Worm (Caenorhabditis elegans): ENCODE measurements around the gene C17H12.37.

The C17H12.37 gene

ce11 chrIV:6804815-6805214, at the start of gene C17H12.37:
C17H12.37 (plus strand) TSS chrIV:6805115.
- TF ChIP-seq ceh-82 (tag; optimal IDR thresholded peaks at IDR 0.05) (no peak), aha-1 (tag) (peak; percentile 14), unc-62 (GFP tag; optimal IDR thresholded peaks at IDR 0.05 in 1 of 2) (peak in 1 of 2 experiments; percentile 39), unc-62 (tag; optimal IDR thresholded peaks at IDR 0.05) (no peak), fkh-10 (GFP tag; optimal IDR thresholded peaks at IDR 0.05) (no peak)

ce11 chrIV:6756374-6756773, 48.5 kb upstream of the C17H12.37 start:
- no peak for TF ChIP-seq dmd-8 (GFP tag; IDR thresholded peaks at IDR 0.05)
- TF ChIP-seq F49E8.2 (tag; optimal IDR thresholded peaks at IDR 0.05; ENCODE audit: borderline replicate concordance) = peak; percentile 72
- no peak for TF ChIP-seq zip-11 (GFP tag; IDR thresholded peaks at IDR 0.05)
- 0 out of 2 replicates have a peak, but pooled peaks have one; percentile 37 for TF ChIP-seq F44E2.7 (GFP tag; IDR thresholded peaks at IDR 0.05)
- no peak for TF ChIP-seq lir-3 (tag; optimal IDR thresholded peaks at IDR 0.05)
- peak; percentile 56 for TF ChIP-seq lin-13 (GFP tag; optimal IDR thresholded peaks at IDR 0.05)
- TF ChIP-seq ceh-20 (GFP tag; IDR thresholded peaks at IDR 0.05) = peak; percentile 42; the same call in 1 of the 2 replicates
- peak; percentile 71 for TF ChIP-seq set-16 (GFP tag; IDR thresholded peaks at IDR 0.05)
- TF ChIP-seq ctbp-1 (GFP tag; IDR thresholded peaks at IDR 0.05) = peak; percentile 80
- no peak for TF ChIP-seq egl-27 (tag; optimal IDR thresholded peaks at IDR 0.05)
- TF ChIP-seq snpc-1.2 (GFP tag; IDR thresholded peaks at IDR 0.05) = peak; percentile 95
- TF ChIP-seq saeg-2 (GFP tag; IDR thresholded peaks at IDR 0.05) = 0 out of 2 replicates have a peak, but pooled peaks have one; percentile 11
- TF ChIP-seq pqm-1 (tag; optimal IDR thresholded peaks at IDR 0.05) = peak; percentile 61
- TF ChIP-seq nhr-25 (tag; optimal IDR thresholded peaks at IDR 0.05; ENCODE audit: borderline replicate concordance, insufficient read depth) = no peak
- TF ChIP-seq nhr-102 (tag; optimal IDR thresholded peaks at IDR 0.05) = peak; percentile 81
- no peak for TF ChIP-seq cey-2 (tag; optimal IDR thresholded peaks at IDR 0.05; ENCODE audit: borderline replicate concordance, insufficient read depth)
- TF ChIP-seq skn-1 (tag; optimal IDR thresholded peaks at IDR 0.05) = no peak
- TF ChIP-seq daf-8 (GFP tag; IDR thresholded peaks at IDR 0.05) = no peak
- TF ChIP-seq zfp-3 (GFP tag; conservative IDR thresholded peaks at IDR 0.05) = peak; percentile 54; the same call in 1 of the 2 replicates
- TF ChIP-seq spr-1 (tag; optimal IDR thresholded peaks at IDR 0.05) = peak; percentile 75
- TF ChIP-seq nhr-111 (GFP tag; optimal IDR thresholded peaks at IDR 0.05) = no peak
- TF ChIP-seq lsy-2 (tag; optimal IDR thresholded peaks at IDR 0.05) = peak; percentile 65 to 86
- TF ChIP-seq zip-2 (tag; optimal IDR thresholded peaks at IDR 0.05) = no peak
- peak; percentile 4 for TF ChIP-seq F10B5.3 (tag; optimal IDR thresholded peaks at IDR 0.05)
- TF ChIP-seq zag-1 (tag; optimal IDR thresholded peaks at IDR 0.05) = no peak
- TF ChIP-seq nhr-10 (tag; optimal IDR thresholded peaks at IDR 0.05) = peak; percentile 36
- no peak for TF ChIP-seq unc-39 (tag; optimal IDR thresholded peaks at IDR 0.05)
- peak; percentile 71 for TF ChIP-seq F37D6.2 (tag; optimal IDR thresholded peaks at IDR 0.05)
- peak; percentile 48 for TF ChIP-seq zfp-2 (tag; optimal IDR thresholded peaks at IDR 0.05)
- TF ChIP-seq dmd-9 (GFP tag; IDR thresholded peaks at IDR 0.05) = no peak
- TF ChIP-seq Y75B8A.6 (GFP tag; IDR thresholded peaks at IDR 0.05) = no peak
- peak; percentile 83 for TF ChIP-seq ceh-44 (GFP tag; IDR thresholded peaks at IDR 0.05)
- TF ChIP-seq attf-4 (tag; optimal IDR thresholded peaks at IDR 0.05) = peak; percentile 3
- 0 out of 2 replicates have a peak, but pooled peaks have one; percentile 36 for TF ChIP-seq F26F4.8 (GFP tag; conservative IDR thresholded peaks at IDR 0.05)
- TF ChIP-seq ZK546.5 (tag; optimal IDR thresholded peaks at IDR 0.05) = no peak
- no peak for TF ChIP-seq snpc-4 (tag; optimal IDR thresholded peaks at IDR 0.05)
- peak; percentile 94 for TF ChIP-seq unc-130 (GFP tag; optimal IDR thresholded peaks at IDR 0.05)
- peak; percentile 64; the same call in 1 of the 2 replicates for TF ChIP-seq arid-1 (GFP tag; conservative IDR thresholded peaks at IDR 0.05)
- TF ChIP-seq rbr-2 (tag; optimal IDR thresholded peaks at IDR 0.05) = peak; percentile 88
- TF ChIP-seq nhr-11 (tag; optimal IDR thresholded peaks at IDR 0.05) = peak; percentile 84
- peak; percentile 61 for TF ChIP-seq dmd-6 (GFP tag; IDR thresholded peaks at IDR 0.05)
- no peak for TF ChIP-seq Y5F2A.4 (GFP tag; optimal IDR thresholded peaks at IDR 0.05)
- TF ChIP-seq Y105C5A.15 (GFP tag; IDR thresholded peaks at IDR 0.05) = 0 out of 2 replicates have a peak, but pooled peaks have one; percentile 60
- TF ChIP-seq nhr-42 (GFP tag; IDR thresholded peaks at IDR 0.05) = peak; percentile 57; the same call in 1 of the 2 replicates
- TF ChIP-seq mdt-29 (GFP tag; IDR thresholded peaks at IDR 0.05) = 0 out of 2 replicates have a peak, but pooled peaks have one; percentile 36
